Fruit fly (Drosophila melanogaster) whole organism, embryonic: Measurements from ENCODE around the gene Ccp84Ad.

Source experiments
- Awh ChIP-seq: fragments of 200-800 bp; sonication (Bioruptor generic); IDR thresholded peaks from 2 replicates; pipeline ENCODE4, ENCODE4 v1.3.6; 2022; ENCODE audit warnings: missing biosample characterization, missing genetic modification characterization
- Blimp-1 ChIP-seq: fragments of 200-800 bp; sonication (Bioruptor generic); optimal IDR thresholded peaks from 3 replicates; lab custom pipeline; 2018; ENCODE audit warnings: missing biosample characterization, missing genetic modification characterization, mild to moderate bottlenecking, moderate library complexity, missing genetic modification reagents
- CG11085 ChIP-seq: fragments of 200-800 bp; sonication (Bioruptor generic); IDR thresholded peaks from 2 replicates; pipeline ENCODE4 v1.3.6; 2022; ENCODE audit warnings: missing biosample characterization, missing genetic modification characterization
- CG11560 ChIP-seq: fragments of 200-800 bp; sonication (Bioruptor generic); IDR thresholded peaks from 3 replicates; pipeline ENCODE4 v1.3.6; 2022; ENCODE audit warnings: missing biosample characterization, missing genetic modification characterization
- CG11695 ChIP-seq: fragments of 200-800 bp; sonication (Bioruptor generic); IDR thresholded peaks from 3 replicates; pipeline ENCODE4 v1.3.6; 2022; ENCODE audit warnings: missing biosample characterization, missing genetic modification characterization
- CG13296 ChIP-seq: fragments of 200-800 bp; sonication (Bioruptor generic); optimal IDR thresholded peaks from 3 replicates; lab custom pipeline; 2018; ENCODE audit warnings: missing biosample characterization, mild to moderate bottlenecking, missing genetic modification characterization
- CG14860 ChIP-seq: fragments of 200-800 bp; sonication (Bioruptor generic); IDR thresholded peaks from 3 replicates; pipeline ENCODE4 v1.3.6; 2022; ENCODE audit warnings: missing biosample characterization, missing genetic modification characterization; ENCODE audit not compliant: partially characterized antibody
- CG16779 ChIP-seq: fragments of 200-800 bp; sonication (Bioruptor generic); IDR thresholded peaks from 2 replicates; pipeline ENCODE4 v1.3.6; 2022; ENCODE audit warnings: missing biosample characterization, missing genetic modification characterization
- CG17385 ChIP-seq: fragments of 200-800 bp; sonication (Bioruptor generic); optimal IDR thresholded peaks from 3 replicates; lab custom pipeline; 2018; ENCODE audit warnings: missing biosample characterization, mild to moderate bottlenecking, missing genetic modification characterization
- CG2712 ChIP-seq: fragments of 200-800 bp; optimal IDR thresholded peaks from 3 replicates; lab custom pipeline; 2019; ENCODE audit warnings: missing biosample characterization, mild to moderate bottlenecking, missing genetic modification characterization, moderate library complexity
- CG32772 ChIP-seq: fragments of 200-800 bp; sonication (Bioruptor generic); IDR thresholded peaks from 2 replicates; pipeline ENCODE4 v1.3.6; 2022; ENCODE audit warnings: missing biosample characterization, missing genetic modification characterization
- CG34422 ChIP-seq: fragments of 200-800 bp; sonication (Bioruptor generic); IDR thresholded peaks from 3 replicates; pipeline ENCODE4 v1.3.6; 2022; ENCODE audit warnings: missing biosample characterization, missing genetic modification characterization
- CG4328 ChIP-seq: fragments of 200-800 bp; sonication (Bioruptor generic); optimal IDR thresholded peaks from 3 replicates; lab custom pipeline; 2017; ENCODE audit warnings: missing biosample characterization, missing genetic modification reagents, missing genetic modification characterization
- CG43689 ChIP-seq: fragments of 200-800 bp; sonication (Bioruptor generic); IDR thresholded peaks from 2 replicates; pipeline ENCODE4 v1.3.6; 2022; ENCODE audit warnings: missing biosample characterization, missing genetic modification characterization
- CG6791 ChIP-seq: fragments of 200-800 bp; sonication (Bioruptor generic); IDR thresholded peaks from 3 replicates; pipeline ENCODE4 v1.3.6; 2022; ENCODE audit warnings: missing biosample characterization, missing genetic modification characterization; ENCODE audit not compliant: partially characterized antibody
- CG8388 ChIP-seq: fragments of 200-800 bp; sonication (Bioruptor generic); optimal IDR thresholded peaks from 2 replicates; lab custom pipeline; 2019; ENCODE audit warnings: missing biosample characterization, mild to moderate bottlenecking, missing genetic modification characterization, moderate library complexity
- CG9215 ChIP-seq: fragments of 200-800 bp; sonication (Bioruptor generic); IDR thresholded peaks from 2 replicates; pipeline ENCODE4 v1.3.6; 2022; ENCODE audit warnings: missing biosample characterization, missing genetic modification characterization
- CTCF ChIP-seq: fragments of 200-800 bp; sonication (Bioruptor generic); optimal IDR thresholded peaks from 2 replicates; lab custom pipeline; 2017; ENCODE audit warnings: missing biosample characterization, mild to moderate bottlenecking, missing genetic modification characterization, moderate library complexity
- D19B ChIP-seq: fragments of 200-800 bp; sonication (Bioruptor generic); optimal IDR thresholded peaks from 2 replicates; lab custom pipeline; 2017; ENCODE audit warnings: missing biosample characterization, mild to moderate bottlenecking, missing genetic modification characterization
- Dfd ChIP-seq, 2 experiments: fragments of >200 bp; optimal IDR thresholded peaks; 2 replicates each; lab custom pipeline; 2017; ENCODE audit warnings: missing biosample characterization in 2 of 2, missing genetic modification characterization in 2 of 2
- Ets65A ChIP-seq: fragments of 200-800 bp; sonication (Bioruptor generic); peaks from one replicate; lab custom pipeline; 2016; ENCODE audit warnings: missing biosample characterization, missing genetic modification characterization
- HLH3B ChIP-seq: fragments of 200-800 bp; sonication (Bioruptor generic); IDR thresholded peaks from 2 replicates; pipeline ENCODE4 v1.3.6; 2022; ENCODE audit warnings: missing biosample characterization, missing genetic modification characterization
- Hmx ChIP-seq: fragments of 200-800 bp; sonication (Bioruptor generic); optimal IDR thresholded peaks from 2 replicates; lab custom pipeline; 2016; ENCODE audit warnings: missing biosample characterization, missing genetic modification characterization
- Hr39 ChIP-seq: fragments of >200 bp; optimal IDR thresholded peaks from 2 replicates; lab custom pipeline; 2017
- Hr78 ChIP-seq, 2 experiments: fragments of 200-800 bp in 1 of 2; fragments of >200 bp in 1 of 2; sonication (Bioruptor generic) in 1 of 2; optimal IDR thresholded peaks; 2 replicates each; lab custom pipeline; 2017 to 2019; ENCODE audit warnings: missing biosample characterization in 2 of 2, missing genetic modification characterization in 2 of 2, mild to moderate bottlenecking in 1 of 2, moderate library complexity in 1 of 2
- Lhr ChIP-seq: fragments of 200-800 bp; sonication (Bioruptor generic); optimal IDR thresholded peaks from 3 replicates; lab custom pipeline; 2017; ENCODE audit warnings: mild to moderate bottlenecking, missing biosample characterization, missing genetic modification reagents, missing genetic modification characterization
- Optix ChIP-seq: fragments of 200-800 bp; sonication (Bioruptor generic); IDR thresholded peaks from 3 replicates; pipeline ENCODE4 v1.3.6; 2022; ENCODE audit warnings: missing biosample characterization, missing genetic modification characterization
- Ptx1 ChIP-seq: fragments of 200-800 bp; sonication (Bioruptor generic); IDR thresholded peaks from 2 replicates; pipeline ENCODE4 v1.3.6; 2022; ENCODE audit warnings: missing biosample characterization, missing genetic modification characterization
- Ravus ChIP-seq: fragments of 200-800 bp; sonication (Bioruptor generic); IDR thresholded peaks from 2 replicates; pipeline ENCODE4 v1.3.6; 2022; ENCODE audit warnings: missing biosample characterization, missing genetic modification characterization
- Vsx1 ChIP-seq: fragments of 200-800 bp; sonication (Bioruptor generic); optimal IDR thresholded peaks from 2 replicates; lab custom pipeline; 2017; ENCODE audit warnings: missing biosample characterization, mild to moderate bottlenecking, missing genetic modification characterization, missing genetic modification reagents
- Xbp1 ChIP-seq: fragments of 200-800 bp; sonication (Bioruptor generic); optimal IDR thresholded peaks from 3 replicates; lab custom pipeline; 2016; ENCODE audit warnings: missing biosample characterization, mild to moderate bottlenecking, missing genetic modification characterization
- ash1 ChIP-seq: fragments of 200-800 bp; sonication (Bioruptor generic); optimal IDR thresholded peaks from 2 replicates; lab custom pipeline; 2018; ENCODE audit warnings: missing biosample characterization, mild to moderate bottlenecking, missing genetic modification characterization
- az2 ChIP-seq: fragments of 200-800 bp; sonication (Bioruptor generic); optimal IDR thresholded peaks from 3 replicates; lab custom pipeline; 2016; ENCODE audit warnings: missing biosample characterization, missing genetic modification characterization
- bcd ChIP-seq: fragments of 200-800 bp; sonication (Bioruptor generic); optimal IDR thresholded peaks from 2 replicates; lab custom pipeline; 2017; ENCODE audit warnings: missing biosample characterization, mild to moderate bottlenecking, missing genetic modification characterization
- chinmo ChIP-seq: fragments of 200-800 bp; sonication (Bioruptor generic); IDR thresholded peaks from 4 replicates; pipeline ENCODE4 v1.3.6; 2022; ENCODE audit warnings: missing biosample characterization, missing genetic modification characterization; ENCODE audit not compliant: partially characterized antibody
- croc ChIP-seq: fragments of 200-800 bp; sonication (Bioruptor generic); conservative IDR thresholded peaks from 3 replicates; pipeline ENCODE4 v1.3.6; 2022; ENCODE audit warnings: missing biosample characterization, missing genetic modification characterization
- crol ChIP-seq: fragments of 200-800 bp; sonication (Bioruptor generic); IDR thresholded peaks from 2 replicates; pipeline ENCODE4 v1.3.6; 2022; ENCODE audit warnings: missing biosample characterization, missing genetic modification characterization
- gt ChIP-seq: fragments of 200-800 bp; sonication (Bioruptor generic); IDR thresholded peaks from 2 replicates; pipeline ENCODE4 v1.3.6; 2022; ENCODE audit warnings: missing biosample characterization, missing genetic modification characterization
- hkb ChIP-seq, 2 experiments: fragments of 200-800 bp in 1 of 2; fragments of >200 bp in 1 of 2; sonication (Bioruptor generic) in 1 of 2; IDR thresholded peaks in 1 of 2; optimal IDR thresholded peaks in 1 of 2; 2 replicates each; pipeline versions ENCODE4 v1.3.6 to Lab custom; 2017 to 2022; ENCODE audit warnings: missing biosample characterization in 1 of 2, missing genetic modification characterization in 1 of 2
- kni ChIP-seq: fragments of 200-800 bp; sonication (Bioruptor generic); optimal IDR thresholded peaks from 3 replicates; lab custom pipeline; 2017; ENCODE audit warnings: mild to moderate bottlenecking, missing biosample characterization, missing genetic modification reagents, missing genetic modification characterization
- nau ChIP-seq: fragments of 200-800 bp; sonication (Bioruptor generic); optimal IDR thresholded peaks from 3 replicates; lab custom pipeline; 2017; ENCODE audit warnings: missing biosample characterization, mild to moderate bottlenecking, missing genetic modification characterization, missing genetic modification reagents
- odd ChIP-seq: fragments of 200-800 bp; sonication (Bioruptor generic); optimal IDR thresholded peaks from 2 replicates; lab custom pipeline; 2017; ENCODE audit warnings: missing biosample characterization, mild to moderate bottlenecking, missing genetic modification characterization
- otp ChIP-seq: fragments of 200-800 bp; sonication (Bioruptor generic); IDR thresholded peaks from 3 replicates; pipeline ENCODE4, ENCODE4 v1.3.6; 2022; ENCODE audit warnings: missing biosample characterization, missing genetic modification characterization
- slbo ChIP-seq: fragments of 200-800 bp; sonication (Bioruptor generic); IDR thresholded peaks from 2 replicates; pipeline ENCODE4 v1.3.6; 2022; ENCODE audit warnings: missing biosample characterization, missing genetic modification characterization
- sna ChIP-seq: fragments of 200-800 bp; sonication (Bioruptor generic); IDR thresholded peaks from 2 replicates; pipeline ENCODE4 v1.3.6; 2022; ENCODE audit warnings: missing biosample characterization, missing genetic modification characterization; ENCODE audit not compliant: partially characterized antibody
- unpg ChIP-seq: fragments of 200-800 bp; sonication (Bioruptor generic); optimal IDR thresholded peaks from 3 replicates; lab custom pipeline; 2018; ENCODE audit warnings: missing biosample characterization, mild to moderate bottlenecking, missing genetic modification characterization, moderate library complexity
- vvl ChIP-seq: fragments of 200-800 bp; sonication (Bioruptor generic); IDR thresholded peaks from 2 replicates; pipeline ENCODE4 v1.3.6; 2022; ENCODE audit warnings: missing biosample characterization, missing genetic modification characterization

The Ccp84Ad gene

DNA sequence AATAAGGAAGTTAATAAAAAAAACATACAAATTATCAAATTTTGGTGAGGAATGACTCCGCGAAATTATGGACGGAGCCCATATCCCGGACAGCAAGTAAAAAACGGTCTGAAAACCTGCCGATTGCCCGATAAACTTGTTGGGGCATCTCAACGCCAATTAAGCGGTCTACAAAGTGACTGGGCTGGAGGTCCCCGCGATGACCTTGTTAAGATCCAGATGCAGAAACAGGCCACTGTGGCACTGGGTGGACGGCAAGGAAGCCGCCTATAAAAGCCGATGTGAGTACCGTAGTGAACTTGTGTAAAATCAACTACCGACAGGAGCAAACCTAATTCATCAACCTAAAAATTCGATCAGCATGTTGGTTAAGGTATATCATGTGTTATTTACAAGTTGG, 8.4 kb upstream of the Ccp84Ad start, which contains the start of gene Edg84A:
Gene Edg84A (plus strand): TSS at position 301 of the 400 bp plus-strand sequence.
- no peak for TF ChIP-seq otp (GFP tag; lab: Robert Waterston, UW)
- TF ChIP-seq Ravus (GFP tag; lab: Robert Waterston, UW), result no peak
- no peak for TF ChIP-seq CG11695
- TF ChIP-seq Dfd (GFP tag; optimal IDR thresholded peaks at IDR 0.05; lab: Kevin White, UChicago), result no peak
- no peak for TF ChIP-seq CG4328 (GFP tag; lab: Kevin White, UChicago)
- no peak for TF ChIP-seq CG43689
- TF ChIP-seq CG14860 (GFP tag; lab: Robert Waterston, UW), result no peak
- TF ChIP-seq unpg (GFP tag; lab: Kevin White, UChicago), result no peak
- TF ChIP-seq HLH3B (GFP tag; lab: Robert Waterston, UW), result no peak
- TF ChIP-seq Blimp-1 (GFP tag; lab: Kevin White, UChicago), result no peak
- no peak for TF ChIP-seq CG11085 (GFP tag; lab: Robert Waterston, UW)
- TF ChIP-seq CTCF (GFP tag; lab: Kevin White, UChicago), result no peak
- no peak for TF ChIP-seq odd
- no peak for TF ChIP-seq Hr78 (GFP tag; optimal IDR thresholded peaks at IDR 0.05; lab: Kevin White, UChicago)
- no peak for TF ChIP-seq Lhr
- TF ChIP-seq CG6791 (GFP tag; lab: Robert Waterston, UW), result no peak
- no peak for TF ChIP-seq D19B (GFP tag; lab: Kevin White, UChicago)
- TF ChIP-seq CG17385 (GFP tag; lab: Kevin White, UChicago), result no peak
- no peak for TF ChIP-seq CG2712

DNA sequence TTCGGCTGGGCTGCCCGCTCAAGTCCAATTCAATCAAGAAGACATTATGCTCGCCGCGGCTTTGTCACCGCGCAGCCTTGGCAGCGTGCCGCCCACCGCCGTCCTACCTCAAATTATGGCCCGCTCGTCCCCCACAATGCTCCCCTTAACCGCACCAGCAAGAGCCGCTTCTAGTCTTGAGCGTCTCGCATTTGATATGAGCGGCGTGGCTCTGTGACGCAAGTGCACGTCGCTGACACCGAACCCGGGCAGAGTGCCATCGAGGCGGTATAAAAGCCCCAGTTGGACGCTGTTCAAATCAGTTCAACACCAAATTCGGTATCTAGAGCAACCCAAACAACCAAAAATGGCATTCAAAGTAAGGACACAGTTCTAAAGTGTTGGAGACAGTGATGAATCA, 6.1 kb upstream of the Ccp84Ad start, which contains the start of gene Ccp84Ag:
Gene Ccp84Ag (plus strand): TSS at position 301 of the 400 bp plus-strand sequence.
- no peak for TF ChIP-seq bcd (GFP tag; lab: Kevin White, UChicago)
- TF ChIP-seq CG9215 (GFP tag; lab: Robert Waterston, UW), result 0 out of 2 replicates have a peak, but pooled peaks have one; percentile 12
- TF ChIP-seq sna (GFP tag; lab: Robert Waterston, UW), result no peak
- no peak for TF ChIP-seq CG11560 (tag; lab: Robert Waterston, UW)
- TF ChIP-seq Hmx, result no peak
- TF ChIP-seq ash1 (GFP tag; lab: Kevin White, UChicago), result no peak
- no peak for TF ChIP-seq croc (GFP tag; lab: Robert Waterston, UW)
- TF ChIP-seq kni (GFP tag; lab: Kevin White, UChicago), result peak; percentile 13
- no peak for TF ChIP-seq Xbp1
- peak; percentile 21; the same call in 1 of the 2 replicates for TF ChIP-seq crol (GFP tag; lab: Robert Waterston, UW)
- TF ChIP-seq CG17385 (GFP tag; lab: Kevin White, UChicago), result no peak
- TF ChIP-seq Vsx1, result no peak
- no peak for TF ChIP-seq az2 (GFP tag; lab: Kevin White, UChicago)
- TF ChIP-seq vvl (GFP tag; lab: Robert Waterston, UW), result peak; percentile 40; the same call in 1 of the 2 replicates
- TF ChIP-seq CG16779 (GFP tag; lab: Robert Waterston, UW), result no peak
- no peak for TF ChIP-seq CG13296
- TF ChIP-seq slbo (GFP tag; lab: Robert Waterston, UW), result no peak
- no peak for TF ChIP-seq gt (GFP tag; lab: Robert Waterston, UW)
- peak; percentile 52 for TF ChIP-seq Ets65A
- TF ChIP-seq chinmo (GFP tag; lab: Robert Waterston, UW), result no peak
- TF ChIP-seq nau (GFP tag; lab: Kevin White, UChicago), result no peak

DNA sequence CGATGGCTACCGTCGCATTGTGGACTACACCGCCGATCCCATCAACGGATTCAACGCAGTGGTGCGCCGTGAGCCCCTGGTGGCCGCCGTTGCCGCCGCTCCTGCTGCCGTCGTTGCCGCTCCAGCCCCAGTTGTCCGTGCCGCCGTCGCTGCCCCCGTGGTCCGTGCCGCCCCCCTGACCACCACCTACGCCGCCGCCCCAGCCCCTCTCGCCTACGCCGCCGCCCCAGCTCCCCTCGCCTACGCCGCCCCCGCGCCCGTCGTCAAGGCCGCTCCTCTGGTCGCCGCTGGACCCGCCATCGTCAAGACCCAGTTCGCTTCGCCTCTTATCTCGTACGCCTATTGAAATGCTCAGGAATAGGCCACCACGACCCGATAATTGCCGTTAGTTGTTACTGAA, 5.3 kb upstream of the Ccp84Ad start:
- 0 out of 3 replicates have a peak, but pooled peaks have one; percentile 14 for TF ChIP-seq CG14860 (GFP tag; lab: Robert Waterston, UW)
- TF ChIP-seq Hr39 (lab: Kevin White, UChicago), result peak; percentile 69
- TF ChIP-seq CG32772 (GFP tag; lab: Robert Waterston, UW), result 0 out of 2 replicates have a peak, but pooled peaks have one; percentile 27
- TF ChIP-seq slbo (GFP tag; lab: Robert Waterston, UW), result 0 out of 2 replicates have a peak, but pooled peaks have one; percentile 33
- TF ChIP-seq crol (GFP tag; lab: Robert Waterston, UW), result 0 out of 2 replicates have a peak, but pooled peaks have one; percentile 48
- TF ChIP-seq Ptx1 (GFP tag; lab: Robert Waterston, UW), result 0 out of 2 replicates have a peak, but pooled peaks have one; percentile 17
- TF ChIP-seq Optix, result 0 out of 3 replicates have a peak, but pooled peaks have one; percentile 17
- TF ChIP-seq CG34422 (GFP tag; lab: Robert Waterston, UW), result 0 out of 3 replicates have a peak, but pooled peaks have one; percentile 8
- TF ChIP-seq Awh, result no peak
- no peak for TF ChIP-seq hkb (optimal IDR thresholded peaks at IDR 0.05; lab: Kevin White, UChicago)
- TF ChIP-seq hkb (GFP tag; IDR thresholded peaks at IDR 0.05; lab: Robert Waterston, UW), result no peak
- no peak for TF ChIP-seq CG8388 (GFP tag; lab: Kevin White, UChicago)
